Worm (Caenorhabditis elegans) whole organism, L1 larva: ENCODE data around the gene F33E11.3.

ENCODE experiments used
- ceh-63 ChIP-seq: fragments of 200-800 bp; sonication (Bioruptor generic); optimal IDR thresholded peaks from 2 replicates; lab custom pipeline; 2018; ENCODE audit warnings: mild to moderate bottlenecking, missing genetic modification characterization, missing compliant biosample characterization
- fos-1 ChIP-seq: fragments of 150-350 bp; optimal IDR thresholded peaks from 2 replicates; lab custom pipeline; 2014; ENCODE audit warnings: missing biosample characterization, missing genetic modification characterization
- hlh-17 ChIP-seq: fragments of 200-800 bp; sonication (Bioruptor generic); optimal IDR thresholded peaks from 2 replicates; lab custom pipeline; 2018; ENCODE audit warnings: missing genetic modification characterization, mild to moderate bottlenecking, missing compliant biosample characterization, moderate library complexity, borderline replicate concordance
- unc-130 ChIP-seq: fragments of 150-350 bp; optimal IDR thresholded peaks from 2 replicates; lab custom pipeline; 2017; ENCODE audit warnings: missing biosample characterization, missing genetic modification characterization, inconsistent platforms

ce11 chrV:330625-331024 lies 26.1 kb upstream of the F33E11.3 start, which contains the start of gene abt-4:
- TF ChIP-seq hlh-17 (GFP tag; lab: Kevin White, UChicago) (no peak), fos-1 (tag; lab: Kevin White, UChicago) (no peak), unc-130 (tag; lab: Kevin White, UChicago) (no peak), ceh-63 (GFP tag; lab: Kevin White, UChicago) (no peak)
